Fruit fly (Drosophila melanogaster) whole organism, prepupa: ENCODE measurements around the gene ppan.
A peak's percentile ranks its signal among the peaks of the same experiment; 100 is the strongest.

ENCODE experiments used
- CG11762 ChIP-seq: fragments of 200-800 bp; sonication (Bioruptor generic); optimal IDR thresholded peaks from 3 replicates; lab custom pipeline; 2016; ENCODE audit warnings: missing biosample characterization, missing genetic modification characterization; ENCODE audit not compliant: insufficient read depth
- CG15336 ChIP-seq: fragments of 200-800 bp; sonication (Bioruptor generic); IDR thresholded peaks from 2 replicates; pipeline ENCODE4 v1.3.6; 2022; ENCODE audit warnings: missing biosample characterization, missing genetic modification characterization
- Eip93F ChIP-seq: fragments of 200-800 bp; sonication (Bioruptor generic); optimal IDR thresholded peaks from 2 replicates; lab custom pipeline; 2016; ENCODE audit warnings: missing biosample characterization, mild to moderate bottlenecking, missing genetic modification characterization
- acj6 ChIP-seq: fragments of 200-800 bp; sonication (Bioruptor generic); optimal IDR thresholded peaks from 3 replicates; lab custom pipeline; 2016; ENCODE audit warnings: missing biosample characterization, missing genetic modification characterization
- fd85E ChIP-seq: fragments of 200-800 bp; sonication (Bioruptor generic); optimal IDR thresholded peaks from 3 replicates; lab custom pipeline; 2016; ENCODE audit warnings: missing biosample characterization, missing genetic modification characterization
- net ChIP-seq: fragments of 200-800 bp; sonication (Bioruptor generic); optimal IDR thresholded peaks from 3 replicates; lab custom pipeline; 2016; ENCODE audit warnings: missing biosample characterization, missing genetic modification characterization
- spab ChIP-seq: fragments of 200-800 bp; sonication (Bioruptor generic); optimal IDR thresholded peaks from 2 replicates; lab custom pipeline; 2017; ENCODE audit warnings: missing biosample characterization, mild to moderate bottlenecking, missing genetic modification characterization, missing genetic modification reagents

- peak; percentile 2 for TF ChIP-seq acj6 (GFP tag; lab: Kevin White, UChicago)
- no peak for TF ChIP-seq spab
- TF ChIP-seq fd85E (GFP tag; lab: Kevin White, UChicago): no peak
- TF ChIP-seq Eip93F (GFP tag; lab: Kevin White, UChicago): no peak
- TF ChIP-seq CG15336 (GFP tag; lab: Robert Waterston, UW): no peak
- TF ChIP-seq net (GFP tag; lab: Kevin White, UChicago): no peak
- no peak for TF ChIP-seq CG11762 (GFP tag; lab: Kevin White, UChicago)
Measured at dm6 chr3R:21140458-21140857, 24.4 kb downstream of the ppan start, which contains the start of gene SNF4Agamma.
